Fruit fly (Drosophila melanogaster): ENCODE data around the gene tilB.

tilB gene

dm6 chrX:22487667-22488593 is 38.4 kb downstream of the tilB start (continued):
- TF ChIP-seq lmd (GFP tag; IDR thresholded peaks at IDR 0.05) = peak; percentile 35; the same call in 1 of the 2 replicates
- TF ChIP-seq CG17385 (GFP tag; optimal IDR thresholded peaks at IDR 0.05) = peak; percentile 25
- TF ChIP-seq bigmax (GFP tag; optimal IDR thresholded peaks at IDR 0.05) = no peak
- TF ChIP-seq trh (GFP tag; optimal IDR thresholded peaks at IDR 0.05) = no peak
- TF ChIP-seq Ets65A (GFP tag) = peak; percentile 55
- TF ChIP-seq nmo (GFP tag; optimal IDR thresholded peaks at IDR 0.05) = peak; percentile 31
- peak; percentile 44; the same call in 2 of the 3 replicates for TF ChIP-seq CG17361 (GFP tag; IDR thresholded peaks at IDR 0.05)
- TF ChIP-seq CG11695 (GFP tag; IDR thresholded peaks at IDR 0.05) = peak; percentile 60; the same call in 2 of the 3 replicates
- peak; percentile 84 for TF ChIP-seq Med (GFP tag)
- TF ChIP-seq CG10543 (GFP tag; optimal IDR thresholded peaks at IDR 0.05) = peak; percentile 19
- peak; percentile 38 for TF ChIP-seq CG9932 (GFP tag; IDR thresholded peaks at IDR 0.05)
- TF ChIP-seq CG10979 (tag; optimal IDR thresholded peaks at IDR 0.05) = peak; percentile 49
- peak; percentile 6 for TF ChIP-seq CG8388 (GFP tag; optimal IDR thresholded peaks at IDR 0.05)
- TF ChIP-seq Oli (tag; optimal IDR thresholded peaks at IDR 0.05) = peak; percentile 51
- TF ChIP-seq CG1024 (GFP tag; IDR thresholded peaks at IDR 0.05) = no peak
- peak; percentile 76 for TF ChIP-seq CG18599 (GFP tag; optimal IDR thresholded peaks at IDR 0.05)
- no peak for TF ChIP-seq prd (optimal IDR thresholded peaks at IDR 0.05)
- peak; percentile 63 for TF ChIP-seq prd (GFP tag; IDR thresholded peaks at IDR 0.05)
- peak; percentile 18; the same call in 1 of the 2 replicates for TF ChIP-seq sisA (GFP tag; IDR thresholded peaks at IDR 0.05)
- peak; percentile 57; the same call in 1 of the 2 replicates for TF ChIP-seq CG32772 (GFP tag; IDR thresholded peaks at IDR 0.05)
- no peak for TF ChIP-seq Eip74EF (GFP tag; optimal IDR thresholded peaks at IDR 0.05)
- peak; percentile 27 for TF ChIP-seq CG15011 (GFP tag; optimal IDR thresholded peaks at IDR 0.05)
- peak; percentile 41; the same call in 1 of the 2 replicates for TF ChIP-seq MBD-R2 (GFP tag; IDR thresholded peaks at IDR 0.05)
- peak; percentile 48; the same call in 2 of the 3 replicates for TF ChIP-seq Dbx (GFP tag; IDR thresholded peaks at IDR 0.05)
- TF ChIP-seq Tbp (GFP tag; optimal IDR thresholded peaks at IDR 0.05) = no peak
- no peak for TF ChIP-seq grn (GFP tag; optimal IDR thresholded peaks at IDR 0.05)
- 0 out of 3 replicates have a peak, but pooled peaks have one; percentile 13 for TF ChIP-seq CG3726 (GFP tag; IDR thresholded peaks at IDR 0.05)
- TF ChIP-seq CG12659 (GFP tag; optimal IDR thresholded peaks at IDR 0.05) = peak; percentile 42
- peak; percentile 60 for TF ChIP-seq exex (tag; optimal IDR thresholded peaks at IDR 0.05)
- peak; percentile 87 for TF ChIP-seq abd-A (tag; optimal IDR thresholded peaks at IDR 0.05)
- no peak for TF ChIP-seq gfzf (GFP tag; optimal IDR thresholded peaks at IDR 0.05)
- TF ChIP-seq nom (GFP tag; optimal IDR thresholded peaks at IDR 0.05) = peak; percentile 24
- TF ChIP-seq org-1 (GFP tag; optimal IDR thresholded peaks at IDR 0.05) = no peak
- TF ChIP-seq CG13287 (GFP tag; IDR thresholded peaks at IDR 0.05; ENCODE audit: partially characterized antibody) = no peak; the same call in 1 of the 2 replicates
- no peak for TF ChIP-seq otp (GFP tag; IDR thresholded peaks at IDR 0.05)
- peak; percentile 24 for TF ChIP-seq CG4424 (GFP tag; optimal IDR thresholded peaks at IDR 0.05)
- no peak for TF ChIP-seq sna (GFP tag; IDR thresholded peaks at IDR 0.05; ENCODE audit: partially characterized antibody)
- peak; percentile 65 for TF ChIP-seq CG11504 (tag; optimal IDR thresholded peaks at IDR 0.05)
- TF ChIP-seq CG2120 (GFP tag; optimal IDR thresholded peaks at IDR 0.05) = peak; percentile 26
- TF ChIP-seq Taf1 (GFP tag; IDR thresholded peaks at IDR 0.05) = 0 out of 2 replicates have a peak, but pooled peaks have one; percentile 8
- TF ChIP-seq Atf3 (GFP tag; optimal IDR thresholded peaks at IDR 0.05) = no peak
- peak; percentile 37 for TF ChIP-seq row (GFP tag; IDR thresholded peaks at IDR 0.05)
- peak; percentile 44 for TF ChIP-seq CG11247 (GFP tag; IDR thresholded peaks at IDR 0.05)
- peak; percentile 52 for TF ChIP-seq Hmr (GFP tag; optimal IDR thresholded peaks at IDR 0.05)
- no peak for TF ChIP-seq bbx (GFP tag; IDR thresholded peaks at IDR 0.05; ENCODE audit: partially characterized antibody)
- TF ChIP-seq CG15601 (tag; optimal IDR thresholded peaks at IDR 0.05) = no peak
- no peak for TF ChIP-seq dati (GFP tag; IDR thresholded peaks at IDR 0.05)
- TF ChIP-seq bcd (GFP tag; optimal IDR thresholded peaks at IDR 0.05) = peak; percentile 37
